Worm (Caenorhabditis elegans) whole organism, L3 larva: ENCODE results near the gene T26H10.2.

Source experiments
- jun-1 ChIP-seq: fragments of 150-350 bp; optimal IDR thresholded peaks from 2 replicates; lab custom pipeline; 2014; ENCODE audit warnings: missing biosample characterization, missing genetic modification reagents, missing genetic modification characterization
- snpc-4 ChIP-seq: fragments of 150-350 bp; optimal IDR thresholded peaks from 2 replicates; lab custom pipeline; 2014; ENCODE audit warnings: missing biosample characterization, missing genetic modification characterization
- zag-1 ChIP-seq: fragments of 150-350 bp; optimal IDR thresholded peaks from 2 replicates; lab custom pipeline; 2014; ENCODE audit warnings: missing biosample characterization, missing genetic modification characterization
- ztf-11 ChIP-seq: fragments of 150-350 bp; optimal IDR thresholded peaks from 2 replicates; lab custom pipeline; 2014; ENCODE audit warnings: missing biosample characterization, missing genetic modification characterization

DNA sequence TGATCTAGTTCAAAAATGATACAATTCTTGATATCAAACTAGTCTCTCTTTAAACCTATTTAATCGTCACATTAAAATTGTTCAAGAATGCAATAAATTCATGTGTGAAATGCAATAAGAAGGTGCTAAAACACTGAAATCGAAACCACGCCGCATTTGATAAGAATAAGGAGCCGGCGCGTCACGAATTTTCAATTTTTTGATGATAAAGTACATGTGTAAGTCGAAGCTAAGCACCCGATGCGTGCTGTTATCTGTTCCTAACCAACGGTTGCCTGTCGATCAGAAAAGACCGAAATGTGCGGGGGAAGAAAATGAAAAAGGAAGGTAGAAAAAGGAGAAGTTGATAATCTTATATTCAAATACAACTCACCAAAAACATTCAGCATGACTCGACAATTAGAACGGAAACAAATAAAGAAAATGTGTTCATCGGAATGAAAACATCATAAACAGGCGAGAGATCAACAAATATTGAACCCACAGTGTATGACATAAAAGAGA, 45.8 kb upstream of the T26H10.2 start, which contains the start of gene aat-6:
- TF ChIP-seq jun-1 (peak; percentile 37), snpc-4 (no peak), ztf-11 (tag; lab: Kevin White, UChicago) (no peak), zag-1 (tag; lab: Kevin White, UChicago) (no peak)
